Worm (Caenorhabditis elegans) whole organism, mixed stage, embryonic: Measurements from ENCODE around the gene bath-33.

Experiments
- ceh-39 ChIP-seq: fragments of 150-350 bp; optimal IDR thresholded peaks from 2 replicates; lab custom pipeline; 2014; ENCODE audit warnings: missing biosample characterization, missing genetic modification characterization
- mep-1 ChIP-seq: fragments of 150-350 bp; optimal IDR thresholded peaks from 2 replicates; lab custom pipeline; 2017; ENCODE audit warnings: missing biosample characterization, missing genetic modification reagents, missing genetic modification characterization, inconsistent platforms
- nhr-237 ChIP-seq: fragments of 150-350 bp; optimal IDR thresholded peaks from 2 replicates; lab custom pipeline; 2014; ENCODE audit warnings: missing biosample characterization, missing genetic modification characterization
- sem-2 ChIP-seq: fragments of 200-800 bp; sonication (Bioruptor generic); optimal IDR thresholded peaks from 2 replicates; lab custom pipeline; 2018; ENCODE audit warnings: mild to moderate bottlenecking, missing genetic modification characterization, missing compliant biosample characterization
- snpc-4 ChIP-seq: fragments of 150-350 bp; optimal IDR thresholded peaks from 2 replicates; lab custom pipeline; 2014; ENCODE audit warnings: missing biosample characterization, missing genetic modification characterization

DNA sequence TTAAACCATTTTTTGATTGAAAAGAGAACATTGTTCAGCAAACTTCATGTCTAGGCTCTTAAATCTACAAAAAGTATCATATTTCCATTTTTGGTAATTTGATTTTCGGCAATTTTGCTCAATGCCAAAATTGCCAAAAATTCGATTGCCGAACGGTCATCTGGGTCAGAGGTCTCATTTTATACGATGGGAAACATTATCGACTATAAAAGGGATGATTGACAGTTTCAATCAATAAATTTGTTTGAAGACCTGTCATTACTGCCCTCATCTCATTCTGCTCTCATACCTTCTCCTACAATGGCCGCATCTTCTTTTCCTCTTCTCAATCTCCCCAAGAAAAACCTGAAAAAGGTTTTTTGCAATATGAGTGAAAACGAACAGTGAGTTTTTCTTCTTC is 44.1 kb downstream of the bath-33 start, which contains the start of gene K05F6.14:
- TF ChIP-seq snpc-4 (tag; lab: Kevin White, UChicago) (no peak), sem-2 (GFP tag; lab: Kevin White, UChicago) (no peak), ceh-39 (tag; lab: Kevin White, UChicago) (no peak), nhr-237 (tag; lab: Kevin White, UChicago) (no peak), mep-1 (tag; lab: Kevin White, UChicago) (no peak)
